Fruit fly (Drosophila melanogaster): ENCODE measurements around the gene Syt12.

DNA sequence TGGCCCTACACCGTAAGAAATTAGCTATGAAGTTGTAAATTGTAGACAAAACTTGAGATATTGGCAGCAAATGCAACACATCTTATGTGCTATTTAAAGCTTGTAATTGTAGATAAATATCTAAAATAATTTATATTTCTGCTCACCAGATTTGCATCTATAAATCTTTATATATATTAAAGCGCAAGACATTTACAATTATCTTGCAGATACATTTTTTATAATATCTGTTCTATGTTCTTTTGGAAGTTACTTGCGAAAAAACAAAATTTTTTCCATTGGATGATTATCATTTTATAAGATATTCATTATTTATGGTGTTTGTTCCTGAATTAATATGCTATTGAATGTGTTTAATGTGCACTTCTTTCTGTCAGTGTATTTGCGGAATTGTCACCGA lies 44.7 kb upstream of the Syt12 start:
- TF ChIP-seq psq (optimal IDR thresholded peaks at IDR 0.05) (no peak), EcR (GFP tag; optimal IDR thresholded peaks at IDR 0.05) (no peak), Dll (optimal IDR thresholded peaks at IDR 0.05) (no peak), pan (optimal IDR thresholded peaks at IDR 0.05) (no peak), CG8478 (optimal IDR thresholded peaks at IDR 0.05) (no peak)
